Worm (Caenorhabditis elegans): ENCODE measurements around the gene srh-127.

Gene srh-127

ce11 chrV:2881016-2881415, 12.1 kb upstream of the srh-127 start, which contains the start of gene ifc-1:
Gene ifc-1 (plus strand): TSS chrV:2881393.
- TF ChIP-seq ref-1 (GFP tag; conservative IDR thresholded peaks at IDR 0.05) (no peak), ztf-29 (GFP tag; IDR thresholded peaks at IDR 0.05) (no peak), tab-1 (GFP tag; IDR thresholded peaks at IDR 0.05) (no peak), klf-2 (GFP tag; conservative IDR thresholded peaks at IDR 0.05) (no peak), T22C8.4 (GFP tag; IDR thresholded peaks at IDR 0.05) (no peak), flt-1 (GFP tag; IDR thresholded peaks at IDR 0.05) (no peak), ztf-23 (GFP tag; IDR thresholded peaks at IDR 0.05) (no peak), med-1 (GFP tag; optimal IDR thresholded peaks at IDR 0.05; ENCODE audit: insufficient read depth) (no peak), cog-1 (tag; optimal IDR thresholded peaks at IDR 0.05) (no peak)

ce11 chrV:2881565-2881964, 11.5 kb upstream of the srh-127 start:
- no peak for TF ChIP-seq med-1 (GFP tag; optimal IDR thresholded peaks at IDR 0.05; ENCODE audit: insufficient read depth)
- no peak for TF ChIP-seq ref-1 (GFP tag; conservative IDR thresholded peaks at IDR 0.05)
- TF ChIP-seq T22C8.4 (GFP tag; IDR thresholded peaks at IDR 0.05), result no peak
- TF ChIP-seq tab-1 (GFP tag; IDR thresholded peaks at IDR 0.05), result no peak
- TF ChIP-seq klf-2 (GFP tag; conservative IDR thresholded peaks at IDR 0.05), result no peak
- TF ChIP-seq ztf-29 (GFP tag; IDR thresholded peaks at IDR 0.05), result no peak
- no peak for TF ChIP-seq ztf-23 (GFP tag; IDR thresholded peaks at IDR 0.05)

- TF ChIP-seq flt-1 (GFP tag; IDR thresholded peaks at IDR 0.05), result no peak
- no peak for TF ChIP-seq ref-1 (GFP tag; conservative IDR thresholded peaks at IDR 0.05)
- no peak for TF ChIP-seq med-1 (GFP tag; optimal IDR thresholded peaks at IDR 0.05; ENCODE audit: insufficient read depth)
- no peak for TF ChIP-seq ztf-29 (GFP tag; IDR thresholded peaks at IDR 0.05)
- no peak for TF ChIP-seq ztf-23 (GFP tag; IDR thresholded peaks at IDR 0.05)
- no peak for TF ChIP-seq T22C8.4 (GFP tag; IDR thresholded peaks at IDR 0.05)
- no peak for TF ChIP-seq cog-1 (tag; optimal IDR thresholded peaks at IDR 0.05)
- TF ChIP-seq tab-1 (GFP tag; IDR thresholded peaks at IDR 0.05), result no peak
- TF ChIP-seq klf-2 (GFP tag; conservative IDR thresholded peaks at IDR 0.05), result no peak
Observed at ce11 chrV:2883097-2883496, 10.0 kb upstream of the srh-127 start.

- TF ChIP-seq ztf-23 (GFP tag; IDR thresholded peaks at IDR 0.05), result no peak
- TF ChIP-seq klf-2 (GFP tag; conservative IDR thresholded peaks at IDR 0.05), result no peak
- TF ChIP-seq T22C8.4 (GFP tag; IDR thresholded peaks at IDR 0.05), result no peak
- TF ChIP-seq ztf-29 (GFP tag; IDR thresholded peaks at IDR 0.05), result no peak
- TF ChIP-seq med-1 (GFP tag; optimal IDR thresholded peaks at IDR 0.05; ENCODE audit: insufficient read depth), result no peak
- TF ChIP-seq cog-1 (tag; optimal IDR thresholded peaks at IDR 0.05), result no peak
- no peak for TF ChIP-seq tab-1 (GFP tag; IDR thresholded peaks at IDR 0.05)
Observed at ce11 chrV:2884411-2884810, 8.7 kb upstream of the srh-127 start, which contains the start of gene sre-24. Gene sre-24 (plus strand): TSS chrV:2884711.

- TF ChIP-seq cog-1 (tag; optimal IDR thresholded peaks at IDR 0.05) (no peak), ztf-23 (GFP tag; IDR thresholded peaks at IDR 0.05) (no peak), ref-1 (GFP tag; conservative IDR thresholded peaks at IDR 0.05) (no peak), T22C8.4 (GFP tag; IDR thresholded peaks at IDR 0.05) (no peak), tab-1 (GFP tag; IDR thresholded peaks at IDR 0.05) (no peak), med-1 (GFP tag; optimal IDR thresholded peaks at IDR 0.05; ENCODE audit: insufficient read depth) (no peak), klf-2 (GFP tag; conservative IDR thresholded peaks at IDR 0.05) (no peak), flt-1 (GFP tag; IDR thresholded peaks at IDR 0.05) (no peak), ztf-29 (GFP tag; IDR thresholded peaks at IDR 0.05) (no peak)
Observed at ce11 chrV:2888265-2888664, 4.8 kb upstream of the srh-127 start.

ce11 chrV:2888681-2889080, 4.4 kb upstream of the srh-127 start, which contains the start of gene srw-4:
Gene srw-4 (minus strand): TSS chrV:2888781.
- TF ChIP-seq klf-2 (GFP tag; conservative IDR thresholded peaks at IDR 0.05) (no peak), flt-1 (GFP tag; IDR thresholded peaks at IDR 0.05) (no peak), med-1 (GFP tag; optimal IDR thresholded peaks at IDR 0.05; ENCODE audit: insufficient read depth) (no peak), tab-1 (GFP tag; IDR thresholded peaks at IDR 0.05) (no peak), cog-1 (tag; optimal IDR thresholded peaks at IDR 0.05) (no peak), ref-1 (GFP tag; conservative IDR thresholded peaks at IDR 0.05) (no peak), T22C8.4 (GFP tag; IDR thresholded peaks at IDR 0.05) (no peak), ztf-29 (GFP tag; IDR thresholded peaks at IDR 0.05) (no peak), ztf-23 (GFP tag; IDR thresholded peaks at IDR 0.05) (no peak)

ce11 chrV:2891927-2892326, 1.1 kb upstream of the srh-127 start, which contains the start of gene F37B4.15:
Gene F37B4.15 (plus strand): TSS chrV:2892227.
- TF ChIP-seq ztf-29 (GFP tag; IDR thresholded peaks at IDR 0.05) (no peak), T22C8.4 (GFP tag; IDR thresholded peaks at IDR 0.05) (no peak), cog-1 (tag; optimal IDR thresholded peaks at IDR 0.05) (no peak), tab-1 (GFP tag; IDR thresholded peaks at IDR 0.05) (no peak), flt-1 (GFP tag; IDR thresholded peaks at IDR 0.05) (no peak), med-1 (GFP tag; optimal IDR thresholded peaks at IDR 0.05; ENCODE audit: insufficient read depth) (no peak), ref-1 (GFP tag; conservative IDR thresholded peaks at IDR 0.05) (no peak), klf-2 (GFP tag; conservative IDR thresholded peaks at IDR 0.05) (no peak), ztf-23 (GFP tag; IDR thresholded peaks at IDR 0.05) (no peak)

- TF ChIP-seq cog-1 (tag; optimal IDR thresholded peaks at IDR 0.05) (no peak), flt-1 (GFP tag; IDR thresholded peaks at IDR 0.05) (no peak), tab-1 (GFP tag; IDR thresholded peaks at IDR 0.05) (no peak), ztf-23 (GFP tag; IDR thresholded peaks at IDR 0.05) (no peak), ref-1 (GFP tag; conservative IDR thresholded peaks at IDR 0.05) (no peak), ztf-29 (GFP tag; IDR thresholded peaks at IDR 0.05) (no peak), med-1 (GFP tag; optimal IDR thresholded peaks at IDR 0.05; ENCODE audit: insufficient read depth) (no peak), T22C8.4 (GFP tag; IDR thresholded peaks at IDR 0.05) (no peak), klf-2 (GFP tag; conservative IDR thresholded peaks at IDR 0.05) (no peak)
Observed at ce11 chrV:2896198-2896660, 3.2 kb downstream of the srh-127 start, which contains the start of gene pals-32. Gene pals-32 (plus strand): TSS chrV:2896610.

ce11 chrV:2899867-2900266, 6.8 kb downstream of the srh-127 start, which contains the start of gene str-46:
Gene str-46 (minus strand): TSS chrV:2899967.
- no peak for TF ChIP-seq ztf-23 (GFP tag; IDR thresholded peaks at IDR 0.05)
- TF ChIP-seq T22C8.4 (GFP tag; IDR thresholded peaks at IDR 0.05), result no peak
- no peak for TF ChIP-seq ref-1 (GFP tag; conservative IDR thresholded peaks at IDR 0.05)
- no peak for TF ChIP-seq cog-1 (tag; optimal IDR thresholded peaks at IDR 0.05)
- TF ChIP-seq flt-1 (GFP tag; IDR thresholded peaks at IDR 0.05), result no peak
- TF ChIP-seq klf-2 (GFP tag; conservative IDR thresholded peaks at IDR 0.05), result no peak
- TF ChIP-seq tab-1 (GFP tag; IDR thresholded peaks at IDR 0.05), result no peak
- TF ChIP-seq med-1 (GFP tag; optimal IDR thresholded peaks at IDR 0.05; ENCODE audit: insufficient read depth), result no peak
- no peak for TF ChIP-seq ztf-29 (GFP tag; IDR thresholded peaks at IDR 0.05)
